1 fruit fly cellular context compared by ENCODE assay signal in genomic region chr3L:8450747-8451146, dm6.
TF ChIP-seq lines count a peak whose summit lies in the region.

No protein-coding gene starts in this region.

TF ChIP-seq in whole organism, embryonic, 481 proteins besides CTCF, POLR2A, EP300 and RAD21 (continued from another document):
- TF ChIP-seq bbx (GFP tag; IDR thresholded peaks at IDR 0.05; lab: Robert Waterston, UW; ENCODE audit: partially characterized antibody) (no peak), sob (GFP tag; IDR thresholded peaks at IDR 0.05; lab: Robert Waterston, UW) (no peak), amos (GFP tag; IDR thresholded peaks at IDR 0.05; lab: Robert Waterston, UW; ENCODE audit: partially characterized antibody) (peak; percentile 31; the same call in 1 of the 2 replicates), CG9817 (tag; optimal IDR thresholded peaks at IDR 0.05; lab: Kevin White, UChicago) (no peak), CG34422 (GFP tag; IDR thresholded peaks at IDR 0.05; lab: Robert Waterston, UW) (0 out of 3 replicates have a peak, but pooled peaks have one; percentile 19), twi (tag; optimal IDR thresholded peaks at IDR 0.05; lab: Kevin White, UChicago) (no peak), CG8765 (GFP tag; IDR thresholded peaks at IDR 0.05; lab: Robert Waterston, UW) (no peak), tx (GFP tag; optimal IDR thresholded peaks at IDR 0.05; lab: Kevin White, UChicago) (no peak), hkb (optimal IDR thresholded peaks at IDR 0.05; lab: Kevin White, UChicago) (no peak), hkb (GFP tag; IDR thresholded peaks at IDR 0.05; lab: Robert Waterston, UW) (peak; percentile 18; the same call in 1 of the 2 replicates), gcm2 (GFP tag; optimal IDR thresholded peaks at IDR 0.05; lab: Kevin White, UChicago) (no peak), ash1 (GFP tag; optimal IDR thresholded peaks at IDR 0.05; lab: Kevin White, UChicago) (no peak), chinmo (GFP tag; IDR thresholded peaks at IDR 0.05; lab: Robert Waterston, UW; ENCODE audit: partially characterized antibody) (no peak), HLH54F (GFP tag; optimal IDR thresholded peaks at IDR 0.05; lab: Kevin White, UChicago) (no peak), Myb (GFP tag; optimal IDR thresholded peaks at IDR 0.05; lab: Kevin White, UChicago) (no peak), CG12769 (tag; optimal IDR thresholded peaks at IDR 0.05; lab: Kevin White, UChicago) (no peak), CG18476 (GFP tag; optimal IDR thresholded peaks at IDR 0.05; lab: Kevin White, UChicago) (no peak), chm (GFP tag; IDR thresholded peaks at IDR 0.05; lab: Robert Waterston, UW) (peak; percentile 29; the same call in 1 of the 2 replicates), NC2β (GFP tag; optimal IDR thresholded peaks at IDR 0.05; lab: Kevin White, UChicago) (no peak), CG3726 (GFP tag; IDR thresholded peaks at IDR 0.05; lab: Robert Waterston, UW) (no peak), zen2 (GFP tag; IDR thresholded peaks at IDR 0.05; lab: Robert Waterston, UW; ENCODE audit: partially characterized antibody) (no peak), Bteb2 (GFP tag; optimal IDR thresholded peaks at IDR 0.05; lab: Kevin White, UChicago) (no peak), CG17328 (GFP tag; IDR thresholded peaks at IDR 0.05; lab: Robert Waterston, UW) (no peak), Hr39 (optimal IDR thresholded peaks at IDR 0.05; lab: Kevin White, UChicago) (no peak), CG17186 (GFP tag; optimal IDR thresholded peaks at IDR 0.05; lab: Kevin White, UChicago) (no peak), crol (GFP tag; IDR thresholded peaks at IDR 0.05; lab: Robert Waterston, UW) (peak; percentile 80), nerfin-1 (tag; optimal IDR thresholded peaks at IDR 0.05; lab: Kevin White, UChicago) (peak; percentile 44), Poxn (GFP tag; IDR thresholded peaks at IDR 0.05; lab: Robert Waterston, UW) (0 out of 2 replicates have a peak, but pooled peaks have one; percentile 11), D (optimal IDR thresholded peaks at IDR 0.05; lab: Kevin White, UChicago) (no peak), D (GFP tag; optimal IDR thresholded peaks at IDR 0.05; lab: Kevin White, UChicago) (no peak), pnt (GFP tag; optimal IDR thresholded peaks at IDR 0.05; lab: Kevin White, UChicago) (no peak), jigr1 (GFP tag; IDR thresholded peaks at IDR 0.05; lab: Robert Waterston, UW) (no peak), CG10267 (tag; optimal IDR thresholded peaks at IDR 0.05; lab: Kevin White, UChicago) (no peak), kni (GFP tag; optimal IDR thresholded peaks at IDR 0.05; lab: Kevin White, UChicago) (peak; percentile 11), Dbx (GFP tag; IDR thresholded peaks at IDR 0.05; lab: Robert Waterston, UW) (peak; percentile 32; the same call in 1 of the 3 replicates), jumu (GFP tag; optimal IDR thresholded peaks at IDR 0.05; lab: Kevin White, UChicago) (no peak), toy (GFP tag; IDR thresholded peaks at IDR 0.05; lab: Robert Waterston, UW) (no peak), CG1647 (GFP tag; optimal IDR thresholded peaks at IDR 0.05; lab: Kevin White, UChicago) (no peak), CG2199 (GFP tag; IDR thresholded peaks at IDR 0.05; lab: Robert Waterston, UW) (peak; percentile 31; the same call in 1 of the 3 replicates), CG12659 (GFP tag; optimal IDR thresholded peaks at IDR 0.05; lab: Kevin White, UChicago) (no peak), Bgb (GFP tag; IDR thresholded peaks at IDR 0.05; lab: Robert Waterston, UW; ENCODE audit: partially characterized antibody) (0 out of 2 replicates have a peak, but pooled peaks have one; percentile 13), lola (GFP tag; optimal IDR thresholded peaks at IDR 0.05; lab: Kevin White, UChicago) (no peak), CG13296 (GFP tag; optimal IDR thresholded peaks at IDR 0.05; lab: Kevin White, UChicago) (no peak), gce (GFP tag; IDR thresholded peaks at IDR 0.05; lab: Robert Waterston, UW) (no peak), sima (GFP tag; optimal IDR thresholded peaks at IDR 0.05; lab: Kevin White, UChicago) (no peak), kah (GFP tag; optimal IDR thresholded peaks at IDR 0.05; lab: Kevin White, UChicago) (no peak), wdn (GFP tag; IDR thresholded peaks at IDR 0.05; lab: Robert Waterston, UW) (0 out of 2 replicates have a peak, but pooled peaks have one; percentile 29), pros (GFP tag; optimal IDR thresholded peaks at IDR 0.05; lab: Kevin White, UChicago) (peak; percentile 47), knrl (GFP tag; IDR thresholded peaks at IDR 0.05; lab: Robert Waterston, UW; ENCODE audit: partially characterized antibody) (0 out of 3 replicates have a peak, but pooled peaks have one; percentile 17), nau (GFP tag; optimal IDR thresholded peaks at IDR 0.05; lab: Kevin White, UChicago) (no peak), Side (GFP tag; optimal IDR thresholded peaks at IDR 0.05; lab: Kevin White, UChicago) (no peak), CG2129 (GFP tag; IDR thresholded peaks at IDR 0.05; lab: Robert Waterston, UW; ENCODE audit: partially characterized antibody) (no peak)
